Worm (Caenorhabditis elegans): ENCODE measurements around the gene mspn-1.

- no peak for TF ChIP-seq lin-32 (GFP tag; optimal IDR thresholded peaks at IDR 0.05)
- no peak for TF ChIP-seq ces-1 (GFP tag; optimal IDR thresholded peaks at IDR 0.05)
- TF ChIP-seq pha-4 (tag; optimal IDR thresholded peaks at IDR 0.05), result no peak
Measured at ce11 chrIV:10157489-10158088, 20.2 kb upstream of the mspn-1 start, which contains the start of gene ttr-53.

All from whole organism, mixed stage, embryonic.